Worm (Caenorhabditis elegans) whole organism, young adult: Measurements from ENCODE around the gene unc-24.

Experiments used
- C17E4.6 ChIP-seq: fragments of 200-800 bp; sonication (Bioruptor generic); IDR thresholded peaks from 2 replicates; pipeline ENCODE4 v1.3.6; 2022; ENCODE audit warnings: missing genetic modification reagents, missing genetic modification characterization, missing compliant biosample characterization
- D2030.7 ChIP-seq: fragments of 200-800 bp; sonication (Bioruptor generic); IDR thresholded peaks from 2 replicates; pipeline ENCODE4 v1.3.6; 2022; ENCODE audit warnings: missing genetic modification reagents, missing genetic modification characterization, missing compliant biosample characterization
- F23B12.7 ChIP-seq: sonication (generic microtip); optimal IDR thresholded peaks from 2 replicates; lab custom pipeline; 2017; ENCODE audit warnings: missing genetic modification characterization, mild to moderate bottlenecking, missing compliant biosample characterization, antibody characterized with exemption, moderate library complexity; ENCODE audit not compliant: insufficient read depth
- F33H1.4 ChIP-seq: fragments of 200-800 bp; sonication (Bioruptor generic); IDR thresholded peaks from 2 replicates; pipeline ENCODE4 v1.3.6; 2022; ENCODE audit warnings: missing genetic modification reagents, missing genetic modification characterization, missing compliant biosample characterization
- F52B5.7 ChIP-seq: sonication (generic microtip); optimal IDR thresholded peaks from 2 replicates; lab custom pipeline; 2016; ENCODE audit warnings: mild to moderate bottlenecking, missing genetic modification characterization, missing compliant biosample characterization
- F55B11.4 ChIP-seq: sonication (generic microtip); optimal IDR thresholded peaks from 2 replicates; lab custom pipeline; 2016; ENCODE audit warnings: missing compliant biosample characterization, missing genetic modification characterization, borderline replicate concordance; ENCODE audit not compliant: insufficient read depth
- Y67H2A.10 ChIP-seq: fragments of 200-800 bp; sonication (Bioruptor generic); conservative IDR thresholded peaks from 2 replicates; pipeline ENCODE4 v1.3.6; 2022; ENCODE audit warnings: missing genetic modification reagents, missing genetic modification characterization, missing compliant biosample characterization
- akir-1 ChIP-seq: fragments of 200-800 bp; sonication (Bioruptor generic); optimal IDR thresholded peaks from 2 replicates; lab custom pipeline; 2018; ENCODE audit warnings: mild to moderate bottlenecking, missing genetic modification characterization, moderate library complexity, missing compliant biosample characterization
- ama-1 ChIP-seq, 3 experiments: fragments of 150-350 bp in 1 of 3; sonication (generic microtip) in 2 of 3; optimal IDR thresholded peaks; 2 replicates each; lab custom pipeline; 2014 to 2018; ENCODE audit warnings: missing biosample characterization in 2 of 3, missing genetic modification characterization in 2 of 3, missing genetic modification reagents in 2 of 3
- aptf-2 ChIP-seq: fragments of 200-800 bp; sonication (Bioruptor generic); conservative IDR thresholded peaks from 2 replicates; pipeline ENCODE4 v1.3.6; 2022; ENCODE audit warnings: missing genetic modification reagents, missing genetic modification characterization, missing compliant biosample characterization
- bed-1 ChIP-seq: fragments of 200-800 bp; sonication (Bioruptor generic); IDR thresholded peaks from 2 replicates; pipeline ENCODE4 v1.3.6; 2022; ENCODE audit warnings: missing genetic modification reagents, missing genetic modification characterization, missing compliant biosample characterization
- ccch-3 ChIP-seq: fragments of 200-800 bp; sonication (Bioruptor generic); optimal IDR thresholded peaks from 2 replicates; lab custom pipeline; 2018; ENCODE audit warnings: mild to moderate bottlenecking, missing genetic modification characterization, missing compliant biosample characterization
- cebp-1 ChIP-seq, 2 experiments: fragments of 200-800 bp in 1 of 2; sonication (Bioruptor generic) in 1 of 2; sonication (generic microtip) in 1 of 2; IDR thresholded peaks in 1 of 2; optimal IDR thresholded peaks in 1 of 2; 2 replicates each; pipeline versions ENCODE4 v1.3.6 to Lab custom; 2017 to 2022; ENCODE audit warnings: missing compliant biosample characterization in 2 of 2, missing genetic modification characterization in 2 of 2, mild to moderate bottlenecking in 1 of 2, missing genetic modification reagents in 1 of 2, moderate library complexity in 1 of 2
- ceh-100 ChIP-seq: fragments of 200-800 bp; sonication (Bioruptor generic); IDR thresholded peaks from 2 replicates; pipeline ENCODE4 v1.3.6; 2022; ENCODE audit warnings: missing genetic modification reagents, missing genetic modification characterization, missing compliant biosample characterization
- dpff-1 ChIP-seq: sonication (generic microtip); optimal IDR thresholded peaks from 2 replicates; lab custom pipeline; 2017; ENCODE audit warnings: mild to moderate bottlenecking, missing genetic modification characterization, missing compliant biosample characterization
- hlh-12 ChIP-seq: sonication (generic microtip); optimal IDR thresholded peaks from 2 replicates; lab custom pipeline; 2016; ENCODE audit warnings: missing genetic modification characterization, missing compliant biosample characterization
- hmg-1.2 ChIP-seq: fragments of 200-800 bp; sonication (Bioruptor generic); IDR thresholded peaks from 2 replicates; pipeline ENCODE4 v1.3.6; 2022; ENCODE audit warnings: missing genetic modification reagents, missing genetic modification characterization, missing compliant biosample characterization
- lin-26 ChIP-seq: fragments of 200-800 bp; sonication (Bioruptor generic); IDR thresholded peaks from 2 replicates; pipeline ENCODE4 v1.3.6; 2022; ENCODE audit warnings: missing genetic modification reagents, missing genetic modification characterization, missing compliant biosample characterization
- lir-1 ChIP-seq: fragments of 200-800 bp; sonication (Bioruptor generic); conservative IDR thresholded peaks from 2 replicates; pipeline ENCODE4 v1.3.6; 2022; ENCODE audit warnings: missing genetic modification reagents, missing genetic modification characterization, missing compliant biosample characterization
- mcd-1 ChIP-seq: fragments of 200-800 bp; sonication (Bioruptor generic); IDR thresholded peaks from 2 replicates; pipeline ENCODE4 v1.3.6; 2022; ENCODE audit warnings: missing genetic modification reagents, missing genetic modification characterization, missing compliant biosample characterization
- mes-4 ChIP-seq: sonication (generic microtip); optimal IDR thresholded peaks from 2 replicates; lab custom pipeline; 2016; ENCODE audit warnings: missing genotype, missing genetic modification characterization, missing compliant biosample characterization
- nfya-1 ChIP-seq: sonication (generic microtip); optimal IDR thresholded peaks from 2 replicates; lab custom pipeline; 2017; ENCODE audit warnings: antibody characterized with exemption, missing compliant biosample characterization, missing genetic modification characterization, borderline replicate concordance; ENCODE audit not compliant: insufficient read depth
- nhr-27 ChIP-seq: fragments of 200-800 bp; sonication (Bioruptor generic); optimal IDR thresholded peaks from 2 replicates; lab custom pipeline; 2018; ENCODE audit warnings: mild to moderate bottlenecking, missing genetic modification characterization, moderate library complexity, missing compliant biosample characterization
- nhr-80 ChIP-seq: sonication (generic microtip); optimal IDR thresholded peaks from 2 replicates; lab custom pipeline; 2016; ENCODE audit warnings: missing genetic modification characterization, missing compliant biosample characterization
- nhr-90 ChIP-seq: sonication (generic microtip); optimal IDR thresholded peaks from 2 replicates; lab custom pipeline; 2016; ENCODE audit warnings: missing genotype, mild to moderate bottlenecking, missing genetic modification characterization, missing compliant biosample characterization
- pha-4 ChIP-seq: fragments of 150-350 bp; sonication (generic microtip); optimal IDR thresholded peaks from 2 replicates; lab custom pipeline; 2014; ENCODE audit warnings: missing biosample characterization, missing genetic modification reagents, missing genetic modification characterization
- sea-2 ChIP-seq: fragments of 200-800 bp; sonication (Bioruptor generic); IDR thresholded peaks from 2 replicates; pipeline ENCODE4 v1.3.6; 2022; ENCODE audit warnings: missing genetic modification characterization, missing compliant biosample characterization
- tbx-9 ChIP-seq: sonication (generic microtip); optimal IDR thresholded peaks from 2 replicates; lab custom pipeline; 2016; ENCODE audit warnings: borderline replicate concordance, missing genetic modification characterization, inconsistent platforms, missing compliant biosample characterization
- tlf-1 ChIP-seq: fragments of 200-800 bp; sonication (Bioruptor generic); optimal IDR thresholded peaks from 2 replicates; lab custom pipeline; 2018; ENCODE audit warnings: mild to moderate bottlenecking, missing genetic modification characterization, missing compliant biosample characterization
- unc-62 ChIP-seq: fragments of 150-350 bp; optimal IDR thresholded peaks from 2 replicates; lab custom pipeline; 2014; ENCODE audit warnings: missing biosample characterization, missing genetic modification reagents, missing genetic modification characterization
- ztf-26 ChIP-seq: sonication (generic microtip); optimal IDR thresholded peaks from 2 replicates; lab custom pipeline; 2017; ENCODE audit warnings: missing genetic modification characterization, missing compliant biosample characterization
- ztf-28 ChIP-seq: fragments of 200-800 bp; sonication (Bioruptor generic); IDR thresholded peaks from 2 replicates; pipeline ENCODE4 v1.3.6; 2022; ENCODE audit warnings: missing genetic modification reagents, missing genetic modification characterization, missing compliant biosample characterization

unc-24 gene

DNA sequence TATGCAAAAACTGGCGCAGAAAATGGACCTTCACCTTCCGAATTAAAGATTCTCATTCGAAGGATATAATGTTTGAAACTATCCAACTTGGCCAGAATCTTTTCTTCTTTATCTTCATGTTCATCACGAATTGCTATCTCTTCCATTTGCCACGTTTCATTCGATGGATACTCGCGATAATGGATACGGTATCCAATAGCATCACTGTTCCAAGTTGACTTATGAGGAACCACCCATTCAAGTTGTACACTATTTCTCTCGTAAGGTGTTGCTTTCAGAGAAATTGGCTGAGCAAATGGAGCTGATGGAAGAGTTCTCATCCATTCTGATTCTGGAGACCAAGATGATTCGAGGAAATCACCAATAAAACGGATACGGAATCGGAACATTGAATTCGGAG, 15.0 kb downstream of the unc-24 start:
- TF ChIP-seq unc-62 (GFP tag; lab: Kevin White, UChicago) (no peak), tbx-9 (no peak), ztf-28 (no peak), mes-4 (tag; lab: Kevin White, UChicago) (no peak), ccch-3 (GFP tag; lab: Kevin White, UChicago) (no peak), ama-1 (optimal IDR thresholded peaks at IDR 0.05; lab: Kevin White, UChicago) (no peak), ama-1 (GFP tag; optimal IDR thresholded peaks at IDR 0.05; lab: Kevin White, UChicago) (no peak), F52B5.7 (tag; lab: Kevin White, UChicago) (no peak), hlh-12 (tag; lab: Kevin White, UChicago) (no peak), C17E4.6 (GFP tag; lab: Robert Waterston, UW) (no peak), akir-1 (no peak)

DNA sequence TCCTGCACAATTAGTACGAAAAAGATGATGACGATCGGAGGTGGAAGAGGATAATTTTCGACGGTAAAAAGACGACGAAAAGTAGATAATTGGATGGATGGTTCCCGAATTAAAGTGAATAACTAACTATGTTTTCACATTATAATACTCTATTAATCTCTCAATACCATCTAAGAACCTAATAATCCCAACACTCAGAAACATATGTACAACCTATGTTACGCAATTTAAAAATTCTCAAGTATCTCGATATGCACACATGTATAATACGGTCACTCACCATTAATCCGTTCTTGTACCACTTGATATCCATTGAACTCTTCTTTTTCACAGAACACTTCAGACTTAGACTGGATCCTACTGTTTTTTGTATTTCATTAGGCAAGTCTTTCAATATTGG, 21.1 kb downstream of the unc-24 start:
- no peak for TF ChIP-seq lir-1 (GFP tag; lab: Robert Waterston, UW)
- no peak for TF ChIP-seq ceh-100 (GFP tag; lab: Robert Waterston, UW)
- no peak for TF ChIP-seq nhr-90
- TF ChIP-seq F55B11.4 (tag; lab: Kevin White, UChicago) = no peak
- no peak for TF ChIP-seq aptf-2 (GFP tag; lab: Robert Waterston, UW)
- TF ChIP-seq ztf-26 (tag; lab: Kevin White, UChicago) = no peak

DNA sequence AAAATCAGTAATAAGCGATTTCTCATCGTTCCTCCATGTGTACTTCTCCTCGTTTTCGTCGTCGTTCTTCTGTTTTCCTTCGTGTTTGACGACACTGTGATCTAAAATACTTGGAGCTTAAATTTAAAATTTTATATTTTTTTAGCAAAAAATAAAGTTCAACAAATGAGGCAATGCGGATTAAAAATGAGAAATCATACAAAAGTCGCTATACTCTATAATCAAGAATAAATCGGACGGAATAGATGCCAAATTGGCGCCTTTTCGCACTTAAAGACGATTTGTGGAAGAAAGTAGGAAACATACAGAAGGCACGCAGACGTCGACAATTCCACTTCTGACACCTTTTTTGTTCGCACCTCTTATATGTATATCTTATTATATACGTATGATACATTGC, 24.3 kb downstream of the unc-24 start, which contains the start of gene rig-4:
TSS of gene rig-4 (minus strand) at position 101 of the 400 bp plus-strand sequence.
- TF ChIP-seq unc-62 (GFP tag; lab: Kevin White, UChicago) = no peak
- TF ChIP-seq nhr-27 = no peak
- TF ChIP-seq sea-2 (GFP tag; lab: Robert Waterston, UW) = no peak
- TF ChIP-seq tlf-1 = no peak
- TF ChIP-seq C17E4.6 (GFP tag; lab: Robert Waterston, UW) = no peak
- TF ChIP-seq cebp-1 (GFP tag; IDR thresholded peaks at IDR 0.05; lab: Robert Waterston, UW) = no peak
- TF ChIP-seq cebp-1 (tag; optimal IDR thresholded peaks at IDR 0.05; lab: Kevin White, UChicago) = no peak
- no peak for TF ChIP-seq hmg-1.2
- TF ChIP-seq, all 124 proteins: peak for 0

DNA sequence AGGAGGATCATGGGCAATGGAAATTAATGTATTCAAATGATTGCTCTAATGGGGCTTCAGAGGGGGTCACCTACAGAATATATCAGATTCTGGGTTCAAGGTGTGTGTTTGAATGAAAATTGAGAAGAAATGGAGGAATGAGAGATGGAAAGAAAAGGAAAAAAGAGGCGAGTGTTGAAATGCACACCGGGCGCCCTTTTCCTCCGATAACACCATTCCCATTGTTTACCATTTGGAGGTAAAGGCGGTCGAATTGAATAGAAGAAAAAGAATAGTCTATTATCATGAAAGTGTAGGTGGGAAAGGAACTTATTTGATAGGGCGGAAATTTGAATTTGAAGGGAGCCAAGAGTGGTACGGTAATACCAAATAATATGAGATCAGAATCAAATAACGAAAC, 25.7 kb downstream of the unc-24 start:
- TF ChIP-seq tlf-1 (no peak), nhr-80 (tag; lab: Kevin White, UChicago) (peak; percentile 64)

DNA sequence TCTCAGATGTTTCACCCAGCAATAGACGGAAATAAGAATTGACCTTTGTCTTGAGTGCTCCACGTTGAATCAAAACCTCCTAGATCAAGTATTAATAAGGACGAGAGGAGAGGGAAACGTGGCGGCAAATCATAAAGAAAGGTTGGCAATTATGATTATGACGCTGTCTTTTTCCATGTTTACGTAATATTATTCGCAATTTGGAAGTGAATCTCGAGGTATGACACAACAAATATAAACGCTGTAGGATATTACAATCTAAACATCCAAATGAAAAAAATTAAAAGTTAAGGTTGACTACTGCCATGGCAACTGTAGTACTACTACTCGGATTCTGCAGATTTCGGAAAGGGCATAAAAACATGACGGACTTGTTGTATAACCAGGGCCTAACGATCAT, 26.5 kb downstream of the unc-24 start:
- TF ChIP-seq F33H1.4 (GFP tag; lab: Robert Waterston, UW) (no peak), mcd-1 (no peak), D2030.7 (GFP tag; lab: Robert Waterston, UW) (no peak), nfya-1 (no peak), pha-4 (no peak), Y67H2A.10 (GFP tag; lab: Robert Waterston, UW) (no peak), nhr-27 (no peak), dpff-1 (tag; lab: Kevin White, UChicago) (no peak), F23B12.7 (no peak), bed-1 (GFP tag; lab: Robert Waterston, UW) (no peak)

DNA sequence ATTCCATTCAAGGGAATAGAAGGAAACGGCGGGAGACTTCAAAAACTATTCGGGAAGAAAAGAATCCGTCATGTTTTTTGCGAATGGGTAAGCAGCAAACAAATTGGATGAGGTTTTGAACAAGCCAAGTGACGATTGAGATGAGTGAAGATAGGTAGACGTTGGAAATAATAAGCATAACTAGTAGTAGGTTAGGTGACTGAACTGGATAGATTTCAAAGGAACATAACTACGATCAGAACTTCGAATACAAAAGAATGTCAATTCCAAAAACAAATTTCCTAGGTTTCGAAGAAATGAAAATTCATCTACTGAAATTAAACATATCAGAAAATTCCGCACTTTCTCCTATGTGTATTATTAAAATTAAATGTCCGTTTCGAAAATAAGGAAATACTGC, 27.9 kb downstream of the unc-24 start:
- TF ChIP-seq nhr-90 (no peak), akir-1 (no peak), dpff-1 (tag; lab: Kevin White, UChicago) (no peak), lin-26 (GFP tag; lab: Robert Waterston, UW) (no peak)
- TF ChIP-seq, all 124 proteins: peak for 0
